Worm (Caenorhabditis elegans) whole organism, L2 larva: ENCODE measurements around the gene ent-3.

Source experiments
- aly-2 ChIP-seq: fragments of 150-350 bp; optimal IDR thresholded peaks from 2 replicates; lab custom pipeline; 2014; ENCODE audit warnings: missing biosample characterization, missing genetic modification characterization
- lin-11 ChIP-seq: fragments of 150-350 bp; sonication (generic microtip); optimal IDR thresholded peaks from 2 replicates; lab custom pipeline; 2014; ENCODE audit warnings: missing biosample characterization, missing genetic modification characterization, inconsistent platforms, mixed read lengths
- nhr-23 ChIP-seq: fragments of 150-350 bp; optimal IDR thresholded peaks from 2 replicates; lab custom pipeline; 2014; ENCODE audit warnings: missing biosample characterization, missing genetic modification reagents, missing genetic modification characterization
- nhr-237 ChIP-seq: fragments of 150-350 bp; optimal IDR thresholded peaks from 2 replicates; lab custom pipeline; 2014; ENCODE audit warnings: missing biosample characterization, missing genetic modification characterization
- ztf-11 ChIP-seq: sonication (generic microtip); optimal IDR thresholded peaks from 2 replicates; lab custom pipeline; 2017; ENCODE audit warnings: missing biosample characterization, missing genetic modification characterization

- TF ChIP-seq lin-11: no peak
- TF ChIP-seq ztf-11: no peak
- no peak for TF ChIP-seq nhr-23 (tag; lab: Kevin White, UChicago)
- TF ChIP-seq aly-2 (tag; lab: Kevin White, UChicago): no peak
- no peak for TF ChIP-seq nhr-237 (tag; lab: Kevin White, UChicago)
Observed at ce11 chrV:14248025-14248424, 12.2 kb upstream of the ent-3 start, which contains the start of gene K02E11.4.
